Fruit fly (Drosophila melanogaster): ENCODE measurements around the gene fit.

fit gene

DNA sequence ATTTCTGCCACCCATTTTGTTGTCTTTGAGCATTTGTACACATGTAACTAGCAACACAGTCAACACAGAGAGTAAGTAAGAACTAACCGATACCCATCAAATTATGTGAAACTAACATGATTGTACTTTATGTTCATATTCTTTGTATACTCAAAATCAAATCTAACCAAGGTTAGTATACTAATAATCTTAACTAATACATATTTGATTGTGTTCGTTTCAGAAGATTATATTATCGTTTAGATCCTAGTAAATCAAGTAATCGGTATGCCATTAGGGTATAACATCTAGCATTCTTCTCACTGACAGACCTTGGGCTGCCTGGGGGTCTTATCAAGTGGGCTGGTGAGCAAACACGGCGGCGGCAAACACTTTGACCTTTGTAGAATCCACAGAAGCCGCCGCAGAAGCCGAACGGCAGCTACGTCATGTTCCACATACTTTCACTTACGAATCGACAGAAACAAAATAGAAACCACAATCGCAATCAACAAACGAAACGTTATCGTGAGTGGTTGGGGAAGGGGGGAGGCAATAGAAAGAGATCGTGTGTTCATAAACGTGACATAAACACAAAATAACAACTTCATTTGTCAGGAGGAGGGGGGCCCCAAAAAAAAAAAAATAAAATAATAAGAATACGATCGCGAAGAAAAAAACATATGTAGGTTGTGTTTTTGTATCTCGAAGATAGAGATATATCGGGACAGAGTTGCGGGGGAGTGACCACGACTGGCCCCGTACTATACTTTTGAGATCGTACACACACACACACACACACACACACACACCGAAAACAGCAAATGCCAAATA lies 48.7 kb downstream of the fit start:
- TF ChIP-seq Mio (GFP tag; optimal IDR thresholded peaks at IDR 0.05), result no peak
- peak; percentile 66 for TF ChIP-seq jim (GFP tag; optimal IDR thresholded peaks at IDR 0.05)
- no peak for TF ChIP-seq sage (GFP tag; optimal IDR thresholded peaks at IDR 0.05)
- no peak for TF ChIP-seq br (GFP tag; optimal IDR thresholded peaks at IDR 0.05)
- TF ChIP-seq Sp1 (GFP tag; optimal IDR thresholded peaks at IDR 0.05), result no peak
- TF ChIP-seq lola (GFP tag; optimal IDR thresholded peaks at IDR 0.05), result no peak
- TF ChIP-seq Dfd (GFP tag; optimal IDR thresholded peaks at IDR 0.05), result peak; percentile 40

DNA sequence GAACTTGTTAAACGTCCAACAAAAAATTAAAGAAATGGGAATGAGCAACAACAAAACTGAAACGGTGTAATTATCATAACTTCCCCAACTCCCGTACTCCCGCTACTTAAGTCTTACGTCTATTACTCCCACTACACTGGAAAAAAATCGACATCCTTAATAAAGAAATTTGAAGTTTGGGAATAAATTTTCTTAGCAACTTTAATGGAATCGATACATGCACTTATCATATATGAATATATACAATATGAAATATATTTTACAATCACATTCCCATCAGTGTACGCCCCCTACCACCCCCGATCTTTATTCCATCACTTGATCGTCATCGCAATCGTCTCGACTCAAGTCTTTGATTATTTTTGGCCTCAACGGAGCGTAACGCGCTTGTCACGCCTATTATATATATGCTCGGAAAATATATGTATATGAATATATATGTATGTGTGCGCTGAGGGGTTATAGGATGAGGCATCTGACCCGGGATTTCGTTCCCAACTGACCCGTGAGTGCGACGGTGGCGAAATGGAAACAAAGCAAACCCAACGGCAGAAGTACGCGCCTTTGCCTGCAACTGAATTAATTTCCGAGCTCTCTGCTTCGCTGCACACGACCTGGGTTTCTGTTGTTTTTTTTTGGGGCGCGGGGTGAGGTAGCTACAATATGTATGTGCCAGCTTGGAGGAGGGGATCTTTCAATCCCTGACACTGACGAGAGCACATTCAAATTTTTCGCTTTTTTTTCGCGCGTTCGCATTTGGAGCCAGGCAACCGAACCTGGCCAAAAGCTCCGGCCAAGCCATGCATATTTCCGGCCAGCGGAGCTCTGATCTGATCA lies 49.8 kb downstream of the fit start:
- no peak for TF ChIP-seq dsf (GFP tag; optimal IDR thresholded peaks at IDR 0.05; ENCODE audit: borderline replicate concordance)
- TF ChIP-seq Sp1 (GFP tag; optimal IDR thresholded peaks at IDR 0.05), result no peak
- TF ChIP-seq jim (GFP tag; optimal IDR thresholded peaks at IDR 0.05), result peak; percentile 87
- no peak for TF ChIP-seq woc (GFP tag; optimal IDR thresholded peaks at IDR 0.05)
- TF ChIP-seq OdsH (GFP tag; optimal IDR thresholded peaks at IDR 0.05), result no peak
- TF ChIP-seq foxo (GFP tag; optimal IDR thresholded peaks at IDR 0.05), result peak in 1 of 2 experiments; percentile 38
- TF ChIP-seq fru (GFP tag; optimal IDR thresholded peaks at IDR 0.05), result peak; percentile 0
- no peak for TF ChIP-seq Rel (GFP tag; optimal IDR thresholded peaks at IDR 0.05)
- peak; percentile 34 for TF ChIP-seq Rel (tag; optimal IDR thresholded peaks at IDR 0.05)
- no peak for TF ChIP-seq brk (GFP tag; optimal IDR thresholded peaks at IDR 0.05)
- TF ChIP-seq h (GFP tag; optimal IDR thresholded peaks at IDR 0.05), result peak; percentile 1

Measured in whole organism, wandering third instar larva.